4 worm cellular contexts compared by ENCODE assay signal in genomic region chrII:11926501-11926900, ce11.
TF ChIP-seq lines count a peak whose summit lies in the region.

No protein-coding gene starts in this region.

TF ChIP-seq in whole organism, L3 larva, 47 proteins besides CTCF, POLR2A, EP300 and RAD21:
- TF ChIP-seq lsy-12 (tag; optimal IDR thresholded peaks at IDR 0.05; lab: Kevin White, UChicago) (peak; percentile 25), sea-2 (GFP tag; optimal IDR thresholded peaks at IDR 0.05; lab: Kevin White, UChicago) (no peak), nfya-1 (tag; optimal IDR thresholded peaks at IDR 0.05; lab: Kevin White, UChicago; ENCODE audit: insufficient read depth) (peak; percentile 78)

TF ChIP-seq in whole organism, L4 larva, 104 proteins besides CTCF, POLR2A, EP300 and RAD21:
- TF ChIP-seq nhr-11 (tag; optimal IDR thresholded peaks at IDR 0.05; lab: Kevin White, UChicago) (no peak), lsy-2 (tag; optimal IDR thresholded peaks at IDR 0.05; lab: Kevin White, UChicago) (peak in 1 of 2 experiments; percentile 85), nhr-25 (tag; optimal IDR thresholded peaks at IDR 0.05; lab: Kevin White, UChicago; ENCODE audit: borderline replicate concordance, insufficient read depth) (peak; percentile 33)

TF ChIP-seq in whole organism, mixed stage, embryonic, 35 proteins besides CTCF, POLR2A, EP300 and RAD21:
- TF ChIP-seq ceh-39 (tag; optimal IDR thresholded peaks at IDR 0.05; lab: Kevin White, UChicago) (no peak), ceh-83 (GFP tag; optimal IDR thresholded peaks at IDR 0.05; lab: Kevin White, UChicago) (no peak), nhr-237 (tag; optimal IDR thresholded peaks at IDR 0.05; lab: Kevin White, UChicago) (no peak), lsy-2 (tag; optimal IDR thresholded peaks at IDR 0.05; lab: Kevin White, UChicago) (peak; percentile 44)

TF ChIP-seq in whole organism, young adult, 124 proteins besides CTCF, POLR2A, EP300 and RAD21:
- TF ChIP-seq nfyb-1 (GFP tag; IDR thresholded peaks at IDR 0.05; lab: Robert Waterston, UW) (peak; percentile 73; the same call in 1 of the 2 replicates), mxl-1 (tag; optimal IDR thresholded peaks at IDR 0.05; lab: Kevin White, UChicago) (no peak)
